Fruit fly (Drosophila melanogaster): Measurements from ENCODE around the gene Nup58.

Gene Nup58

DNA sequence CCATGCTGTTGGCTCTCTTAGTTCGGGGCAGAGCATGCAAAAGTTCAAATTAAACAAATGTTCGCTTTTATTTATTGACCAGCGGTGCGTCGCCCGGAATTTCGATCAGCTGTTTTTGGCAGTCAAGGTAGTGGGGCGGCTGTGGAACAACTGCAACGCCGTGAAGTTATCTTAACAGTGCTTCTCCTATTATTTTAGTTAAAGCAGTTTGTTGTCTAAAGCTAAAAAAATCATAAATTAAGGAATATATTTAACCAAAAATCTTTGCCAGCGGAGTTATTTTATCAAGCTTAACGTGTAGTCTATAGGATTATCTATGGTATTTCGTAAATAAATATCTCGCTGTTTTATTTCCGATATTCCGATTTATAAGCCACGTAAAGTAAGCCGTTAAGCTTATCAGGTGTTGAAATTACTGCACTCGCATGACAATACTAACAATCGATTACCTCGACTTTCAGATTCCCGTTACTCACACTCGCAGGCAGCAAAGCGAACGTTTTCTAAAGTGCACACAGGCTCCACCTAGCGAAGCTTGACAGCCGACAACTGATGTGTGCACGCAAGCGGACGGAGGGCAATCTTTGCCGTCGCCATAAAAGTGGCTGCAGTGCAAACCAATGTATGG lies 3.6 kb downstream of the Nup58 start, which contains the start of the genes CG6195 and CG31220 (continued):
- TF ChIP-seq Xbp1 (GFP tag; optimal IDR thresholded peaks at IDR 0.05) (peak; percentile 44), HmgD (GFP tag; optimal IDR thresholded peaks at IDR 0.05) (peak; percentile 22), lilli (GFP tag; optimal IDR thresholded peaks at IDR 0.05) (peak; percentile 8), Ptx1 (GFP tag; IDR thresholded peaks at IDR 0.05) (no peak), CG17361 (GFP tag; IDR thresholded peaks at IDR 0.05) (peak; percentile 55; the same call in 2 of the 3 replicates), Gug (GFP tag; IDR thresholded peaks at IDR 0.05) (no peak), Scr (GFP tag; IDR thresholded peaks at IDR 0.05; ENCODE audit: partially characterized antibody) (peak; percentile 39; the same call in 1 of the 2 replicates), CG5180 (GFP tag; optimal IDR thresholded peaks at IDR 0.05) (no peak), NfI (GFP tag; optimal IDR thresholded peaks at IDR 0.05) (peak; percentile 23), kni (GFP tag; optimal IDR thresholded peaks at IDR 0.05) (peak; percentile 10), CG7987 (GFP tag; optimal IDR thresholded peaks at IDR 0.05) (no peak), CG14710 (tag; optimal IDR thresholded peaks at IDR 0.05) (peak; percentile 26), CG14667 (GFP tag; IDR thresholded peaks at IDR 0.05) (no peak), abd-A (tag; optimal IDR thresholded peaks at IDR 0.05) (no peak), wek (GFP tag; optimal IDR thresholded peaks at IDR 0.05) (peak; percentile 11), CG16863 (GFP tag; optimal IDR thresholded peaks at IDR 0.05) (peak; percentile 2), CG5245 (GFP tag; optimal IDR thresholded peaks at IDR 0.05) (peak; percentile 89), CG18476 (GFP tag; optimal IDR thresholded peaks at IDR 0.05) (no peak), CkIIα-i1 (GFP tag; IDR thresholded peaks at IDR 0.05) (no peak), CG4360 (GFP tag; IDR thresholded peaks at IDR 0.05) (no peak), Atf6 (GFP tag; IDR thresholded peaks at IDR 0.05) (0 out of 2 replicates have a peak, but pooled peaks have one; percentile 14), Mad (GFP tag; optimal IDR thresholded peaks at IDR 0.05) (no peak), Hr51 (GFP tag; optimal IDR thresholded peaks at IDR 0.05) (peak in 1 of 2 experiments; percentile 25), CG10147 (GFP tag; optimal IDR thresholded peaks at IDR 0.05) (no peak), CG2889 (GFP tag; IDR thresholded peaks at IDR 0.05) (no peak), D19A (tag; optimal IDR thresholded peaks at IDR 0.05) (no peak), Kr (GFP tag; optimal IDR thresholded peaks at IDR 0.05) (no peak), az2 (GFP tag; optimal IDR thresholded peaks at IDR 0.05) (peak; percentile 13), Asciz (GFP tag; optimal IDR thresholded peaks at IDR 0.05) (no peak), CG7556 (GFP tag; optimal IDR thresholded peaks at IDR 0.05) (no peak), CG1603 (tag; optimal IDR thresholded peaks at IDR 0.05) (peak; percentile 100), CG10654 (GFP tag; optimal IDR thresholded peaks at IDR 0.05) (no peak), eve (GFP tag; optimal IDR thresholded peaks at IDR 0.05) (no peak), Pdp1 (GFP tag; optimal IDR thresholded peaks at IDR 0.05) (peak; percentile 12 to 65), CG5953 (GFP tag; IDR thresholded peaks at IDR 0.05) (0 out of 2 replicates have a peak, but pooled peaks have one; percentile 35), jumu (GFP tag; optimal IDR thresholded peaks at IDR 0.05) (no peak), Nf-YB (GFP tag; optimal IDR thresholded peaks at IDR 0.05) (no peak), dpn (GFP tag; optimal IDR thresholded peaks at IDR 0.05) (peak; percentile 44 to 49), CG10565 (GFP tag; optimal IDR thresholded peaks at IDR 0.05) (no peak), CG31365 (tag; optimal IDR thresholded peaks at IDR 0.05) (peak; percentile 33), CG12219 (GFP tag; optimal IDR thresholded peaks at IDR 0.05) (no peak), CG4282 (GFP tag; optimal IDR thresholded peaks at IDR 0.05) (peak; percentile 26), onecut (GFP tag; IDR thresholded peaks at IDR 0.05) (peak; percentile 29; the same call in 1 of the 2 replicates), ara (GFP tag; IDR thresholded peaks at IDR 0.05) (no peak), CG11085 (GFP tag; IDR thresholded peaks at IDR 0.05) (no peak), CG3847 (GFP tag; IDR thresholded peaks at IDR 0.05) (no peak), bcd (GFP tag; optimal IDR thresholded peaks at IDR 0.05) (peak; percentile 28), dysf (GFP tag; IDR thresholded peaks at IDR 0.05) (0 out of 3 replicates have a peak, but pooled peaks have one; percentile 24), cas (GFP tag; IDR thresholded peaks at IDR 0.05) (no peak), dan (GFP tag; IDR thresholded peaks at IDR 0.05) (no peak)
